Worm (Caenorhabditis elegans) whole organism, mixed stage, embryonic: Measurements from ENCODE around the gene R02F2.8.

Experiments
- bed-3 ChIP-seq: fragments of 200-800 bp; sonication (Bioruptor generic); optimal IDR thresholded peaks from 3 replicates; lab custom pipeline; 2018; ENCODE audit warnings: mild to moderate bottlenecking, missing genetic modification characterization, moderate library complexity, missing compliant biosample characterization
- blmp-1 ChIP-seq: fragments of 150-350 bp; optimal IDR thresholded peaks from 2 replicates; lab custom pipeline; 2014; ENCODE audit warnings: missing biosample characterization, missing genetic modification characterization
- ceh-39 ChIP-seq: fragments of 150-350 bp; optimal IDR thresholded peaks from 2 replicates; lab custom pipeline; 2014; ENCODE audit warnings: missing biosample characterization, missing genetic modification characterization
- ceh-43 ChIP-seq: fragments of 200-800 bp; sonication (Bioruptor generic); optimal IDR thresholded peaks from 2 replicates; lab custom pipeline; 2018; ENCODE audit warnings: mild to moderate bottlenecking, missing genetic modification characterization, moderate library complexity, missing compliant biosample characterization
- ceh-83 ChIP-seq: fragments of 200-800 bp; sonication (Bioruptor generic); optimal IDR thresholded peaks from 2 replicates; lab custom pipeline; 2018; ENCODE audit warnings: mild to moderate bottlenecking, missing genetic modification characterization, missing compliant biosample characterization
- ces-1 ChIP-seq: fragments of 150-350 bp; optimal IDR thresholded peaks from 2 replicates; lab custom pipeline; 2014; ENCODE audit warnings: missing biosample characterization, missing genetic modification reagents, missing genetic modification characterization
- cnd-1 ChIP-seq: fragments of 200-800 bp; sonication (Bioruptor generic); optimal IDR thresholded peaks from 2 replicates; lab custom pipeline; 2018; ENCODE audit warnings: mild to moderate bottlenecking, missing genetic modification characterization, missing compliant biosample characterization
- drap-1 ChIP-seq: fragments of 200-800 bp; sonication (Bioruptor generic); optimal IDR thresholded peaks from 3 replicates; lab custom pipeline; 2018; ENCODE audit warnings: mild to moderate bottlenecking, missing genetic modification characterization, missing compliant biosample characterization
- elt-1 ChIP-seq: sonication (generic microtip); optimal IDR thresholded peaks from 2 replicates; lab custom pipeline; 2017; ENCODE audit warnings: missing genetic modification characterization, mild to moderate bottlenecking, missing compliant biosample characterization, antibody characterized with exemption, moderate library complexity, borderline replicate concordance; ENCODE audit not compliant: insufficient read depth
- elt-3 ChIP-seq: fragments of 150-350 bp; optimal IDR thresholded peaks from 2 replicates; lab custom pipeline; 2014; ENCODE audit warnings: missing biosample characterization, missing genetic modification characterization
- flh-1 ChIP-seq: fragments of 200-800 bp; sonication (Bioruptor generic); optimal IDR thresholded peaks from 2 replicates; lab custom pipeline; 2018; ENCODE audit warnings: mild to moderate bottlenecking, missing genetic modification characterization, moderate library complexity, missing compliant biosample characterization
- ham-2 ChIP-seq: fragments of 200-800 bp; sonication (Bioruptor generic); optimal IDR thresholded peaks from 2 replicates; lab custom pipeline; 2018; ENCODE audit warnings: mild to moderate bottlenecking, missing genetic modification characterization, missing compliant biosample characterization
- hlh-1 ChIP-seq: fragments of 150-350 bp; optimal IDR thresholded peaks from 2 replicates; lab custom pipeline; 2014; ENCODE audit warnings: missing biosample characterization, missing genetic modification reagents, missing genetic modification characterization
- lin-13 ChIP-seq: fragments of 150-350 bp; optimal IDR thresholded peaks from 2 replicates; lab custom pipeline; 2014; ENCODE audit warnings: missing biosample characterization, missing genetic modification characterization
- mab-5 ChIP-seq: fragments of 150-350 bp; optimal IDR thresholded peaks from 2 replicates; lab custom pipeline; 2014; ENCODE audit warnings: missing biosample characterization, missing genetic modification characterization
- mep-1 ChIP-seq: fragments of 150-350 bp; optimal IDR thresholded peaks from 2 replicates; lab custom pipeline; 2017; ENCODE audit warnings: missing biosample characterization, missing genetic modification reagents, missing genetic modification characterization, inconsistent platforms
- mls-2 ChIP-seq: sonication (generic microtip); optimal IDR thresholded peaks from 2 replicates; lab custom pipeline; 2016; ENCODE audit warnings: mild to moderate bottlenecking, missing genetic modification characterization, moderate library complexity, missing compliant biosample characterization
- nhr-12 ChIP-seq: fragments of 150-350 bp; optimal IDR thresholded peaks from 2 replicates; lab custom pipeline; 2014; ENCODE audit warnings: missing biosample characterization, missing genetic modification characterization
- nhr-2 ChIP-seq: fragments of 150-350 bp; optimal IDR thresholded peaks from 2 replicates; lab custom pipeline; 2014; ENCODE audit warnings: missing biosample characterization, missing genetic modification characterization
- nhr-237 ChIP-seq: fragments of 150-350 bp; optimal IDR thresholded peaks from 2 replicates; lab custom pipeline; 2014; ENCODE audit warnings: missing biosample characterization, missing genetic modification characterization
- nhr-28 ChIP-seq: fragments of 150-350 bp; optimal IDR thresholded peaks from 2 replicates; lab custom pipeline; 2014; ENCODE audit warnings: missing biosample characterization, missing genetic modification characterization
- nhr-76 ChIP-seq: sonication (generic microtip); optimal IDR thresholded peaks from 2 replicates; lab custom pipeline; 2017; ENCODE audit warnings: missing biosample characterization, missing genetic modification characterization
- pha-4 ChIP-seq: fragments of 150-350 bp; optimal IDR thresholded peaks from 2 replicates; lab custom pipeline; 2018; ENCODE audit warnings: missing biosample characterization, missing genetic modification reagents, missing genetic modification characterization
- sem-2 ChIP-seq: fragments of 200-800 bp; sonication (Bioruptor generic); optimal IDR thresholded peaks from 2 replicates; lab custom pipeline; 2018; ENCODE audit warnings: mild to moderate bottlenecking, missing genetic modification characterization, missing compliant biosample characterization
- snpc-4 ChIP-seq: fragments of 150-350 bp; optimal IDR thresholded peaks from 2 replicates; lab custom pipeline; 2014; ENCODE audit warnings: missing biosample characterization, missing genetic modification characterization
- tbx-8 ChIP-seq: fragments of 200-800 bp; sonication (Bioruptor generic); optimal IDR thresholded peaks from 2 replicates; lab custom pipeline; 2018; ENCODE audit warnings: mild to moderate bottlenecking, missing genetic modification characterization, moderate library complexity, missing compliant biosample characterization
- unc-39 ChIP-seq: fragments of 150-350 bp; optimal IDR thresholded peaks from 2 replicates; lab custom pipeline; 2014; ENCODE audit warnings: missing biosample characterization, missing genetic modification characterization
- unc-62 ChIP-seq: fragments of 150-350 bp; optimal IDR thresholded peaks from 2 replicates; lab custom pipeline; 2014; ENCODE audit warnings: missing biosample characterization, missing genetic modification reagents, missing genetic modification characterization
- zip-8 ChIP-seq: fragments of 150-350 bp; optimal IDR thresholded peaks from 2 replicates; lab custom pipeline; 2014; ENCODE audit warnings: missing biosample characterization, missing genetic modification characterization
- ztf-11 ChIP-seq: fragments of 150-350 bp; optimal IDR thresholded peaks from 2 replicates; lab custom pipeline; 2014; ENCODE audit warnings: missing biosample characterization, missing genetic modification characterization

Gene R02F2.8

DNA sequence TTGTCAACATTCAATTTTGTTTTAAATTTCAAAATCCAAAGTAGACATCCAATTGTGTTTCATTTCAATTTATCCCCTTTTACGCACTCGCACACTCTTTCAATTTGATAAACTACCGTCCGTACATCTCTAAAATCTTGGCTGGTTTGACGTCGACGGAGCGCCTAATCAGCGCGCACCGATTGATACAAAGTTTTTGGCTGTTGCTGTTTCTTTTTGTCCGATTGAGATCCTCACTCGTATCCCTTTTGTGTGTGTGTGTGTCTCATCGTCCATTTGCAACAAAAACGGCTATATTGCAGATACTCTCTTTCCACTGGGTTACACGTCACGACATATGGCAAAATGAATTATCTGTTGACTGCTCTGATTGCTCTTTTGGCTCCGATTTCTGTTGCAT is 20.9 kb downstream of the R02F2.8 start, which contains the start of gene lon-1:
Gene lon-1 (plus strand): TSS at position 301 of the 400 bp plus-strand sequence.
- TF ChIP-seq snpc-4 (tag; lab: Kevin White, UChicago), result no peak
- TF ChIP-seq unc-62, result no peak
- no peak for TF ChIP-seq mep-1 (tag; lab: Kevin White, UChicago)
- no peak for TF ChIP-seq ztf-11 (tag; lab: Kevin White, UChicago)
- TF ChIP-seq nhr-76 (tag; lab: Kevin White, UChicago), result no peak
- no peak for TF ChIP-seq nhr-12
- TF ChIP-seq ceh-43 (GFP tag; lab: Kevin White, UChicago), result no peak
- TF ChIP-seq bed-3 (GFP tag; lab: Kevin White, UChicago), result no peak
- TF ChIP-seq nhr-28 (tag; lab: Kevin White, UChicago), result no peak
- no peak for TF ChIP-seq lin-13 (tag; lab: Kevin White, UChicago)
- TF ChIP-seq mab-5 (tag; lab: Kevin White, UChicago), result no peak
- no peak for TF ChIP-seq drap-1
- no peak for TF ChIP-seq mls-2 (tag; lab: Kevin White, UChicago)
- no peak for TF ChIP-seq blmp-1 (tag; lab: Kevin White, UChicago)
- TF ChIP-seq elt-3 (tag; lab: Kevin White, UChicago), result no peak
- TF ChIP-seq pha-4 (tag; lab: Kevin White, UChicago), result no peak
- no peak for TF ChIP-seq ham-2 (GFP tag; lab: Kevin White, UChicago)
- no peak for TF ChIP-seq hlh-1 (tag; lab: Kevin White, UChicago)
- no peak for TF ChIP-seq flh-1 (GFP tag; lab: Kevin White, UChicago)
- TF ChIP-seq nhr-237, result no peak
- TF ChIP-seq, all 35 proteins: peak for 0

DNA sequence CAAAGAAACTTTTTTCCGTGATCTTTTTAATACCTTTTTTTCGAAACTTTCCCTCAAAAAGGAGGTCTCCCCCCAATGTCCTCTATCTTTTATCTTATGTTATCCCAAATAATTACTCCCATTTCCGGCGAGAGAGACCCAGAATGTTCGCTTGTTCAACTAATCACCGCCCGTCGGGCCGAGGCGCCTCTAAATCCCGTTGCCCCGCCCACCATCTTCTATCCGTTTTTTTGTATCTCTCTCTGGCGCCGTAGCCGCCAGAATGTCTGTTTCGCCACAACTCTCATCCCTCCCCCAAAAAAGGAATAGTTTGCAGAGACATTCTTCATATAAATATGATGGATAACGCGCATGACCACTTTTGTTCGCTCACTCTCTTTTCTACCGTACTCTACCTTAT is 22.4 kb downstream of the R02F2.8 start:
- no peak for TF ChIP-seq ceh-39 (tag; lab: Kevin White, UChicago)
- no peak for TF ChIP-seq elt-1
- no peak for TF ChIP-seq ztf-11 (tag; lab: Kevin White, UChicago)
- no peak for TF ChIP-seq snpc-4 (tag; lab: Kevin White, UChicago)
- TF ChIP-seq flh-1 (GFP tag; lab: Kevin White, UChicago), result no peak

DNA sequence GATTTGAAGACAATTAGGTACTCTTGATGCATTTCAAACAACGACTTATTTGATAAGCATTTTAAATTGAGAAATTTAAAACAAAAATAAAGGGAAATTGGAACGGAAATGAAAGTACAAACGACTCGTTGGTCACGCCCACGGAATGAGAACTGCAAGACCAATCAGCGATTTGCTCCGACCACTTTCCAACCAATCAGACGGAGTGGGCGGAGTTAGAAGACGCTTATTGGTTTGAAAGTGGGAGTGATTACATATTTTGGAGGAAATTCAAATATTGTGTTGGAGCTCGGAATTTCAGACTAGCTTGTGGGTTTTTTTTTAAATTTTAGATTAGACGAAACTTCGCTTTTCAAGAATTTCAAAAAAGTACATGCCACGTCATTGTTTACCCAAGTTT is 26.0 kb downstream of the R02F2.8 start:
- TF ChIP-seq hlh-1 (tag; lab: Kevin White, UChicago) (no peak), mep-1 (tag; lab: Kevin White, UChicago) (no peak), tbx-8 (no peak), unc-62 (no peak)

DNA sequence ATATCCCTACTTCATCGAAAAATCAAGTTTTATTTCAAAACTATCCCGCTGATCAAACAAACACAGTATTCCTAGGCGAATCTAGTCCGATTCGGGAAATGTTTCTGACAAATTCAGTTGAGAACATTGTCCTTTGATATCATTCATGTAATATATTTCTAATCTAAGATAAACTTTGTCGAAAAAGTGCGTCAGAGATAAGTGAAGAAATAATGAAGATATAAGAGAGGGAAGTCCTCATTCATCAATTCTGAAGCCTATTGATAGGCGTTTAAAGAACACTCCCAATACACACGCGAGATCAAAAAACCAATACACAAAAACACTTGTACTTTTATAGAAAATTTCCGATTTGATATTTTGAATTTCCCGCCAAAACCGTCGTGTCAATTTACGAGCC is 30.2 kb downstream of the R02F2.8 start:
- TF ChIP-seq drap-1 (no peak), mep-1 (tag; lab: Kevin White, UChicago) (no peak), ceh-83 (no peak), hlh-1 (tag; lab: Kevin White, UChicago) (no peak), elt-1 (no peak), unc-39 (tag; lab: Kevin White, UChicago) (no peak), tbx-8 (no peak), nhr-2 (tag; lab: Kevin White, UChicago) (no peak)

DNA sequence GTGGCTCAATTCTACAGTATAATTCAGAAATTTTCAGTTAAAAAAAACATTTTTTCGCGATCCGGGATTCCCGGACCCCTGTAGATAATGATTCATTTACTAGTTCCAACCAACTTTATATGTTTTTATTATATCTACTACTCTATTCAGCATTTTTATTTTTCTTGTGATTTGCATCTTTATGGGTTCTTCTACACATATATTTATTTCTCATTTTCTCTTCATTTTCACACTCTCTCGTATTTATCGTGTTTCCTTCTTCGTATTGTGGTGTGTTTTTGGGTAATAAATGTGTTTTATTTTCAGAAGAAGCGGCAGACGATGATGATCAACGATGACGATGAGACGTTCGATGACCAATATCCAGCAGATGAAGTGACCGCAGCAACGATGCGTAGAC is 31.0 kb downstream of the R02F2.8 start, which contains the start of gene F48E8.2:
Gene F48E8.2 (plus strand): TSS at position 301 of the 400 bp plus-strand sequence.
- TF ChIP-seq elt-3 (tag; lab: Kevin White, UChicago), result no peak
- TF ChIP-seq mab-5 (tag; lab: Kevin White, UChicago), result no peak
- no peak for TF ChIP-seq sem-2 (GFP tag; lab: Kevin White, UChicago)
- no peak for TF ChIP-seq flh-1 (GFP tag; lab: Kevin White, UChicago)
- no peak for TF ChIP-seq cnd-1 (tag; lab: Kevin White, UChicago)
- no peak for TF ChIP-seq nhr-28 (tag; lab: Kevin White, UChicago)
- no peak for TF ChIP-seq pha-4 (tag; lab: Kevin White, UChicago)
- TF ChIP-seq zip-8, result no peak
- no peak for TF ChIP-seq unc-39 (tag; lab: Kevin White, UChicago)

DNA sequence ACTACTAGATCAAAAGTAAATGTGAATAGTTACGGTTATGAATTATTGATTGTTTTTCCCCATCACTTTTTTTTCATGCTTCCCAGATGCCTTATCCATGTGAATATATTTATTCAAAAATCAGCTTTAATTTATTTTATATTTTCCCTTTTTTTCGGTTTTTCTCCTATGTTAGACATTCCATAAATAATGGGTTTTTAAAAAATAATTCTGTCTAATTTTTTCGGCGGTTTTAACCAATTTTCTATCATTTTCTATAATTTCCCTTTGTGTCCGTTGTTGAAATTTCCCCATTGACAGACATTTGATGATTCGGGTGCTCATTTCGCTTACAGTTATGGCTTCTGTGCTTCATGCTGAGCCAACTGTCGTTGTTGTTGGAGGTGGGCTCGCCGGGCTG is 34.0 kb downstream of the R02F2.8 start, which contains the start of gene F48E8.3:
Gene F48E8.3 (plus strand): TSS at position 301 of the 400 bp plus-strand sequence.
- no peak for TF ChIP-seq ces-1 (GFP tag; lab: Kevin White, UChicago)
